Worm (Caenorhabditis elegans): ENCODE data around the gene bpl-1.

ce11 chrII:6320655-6321388, 46.8 kb downstream of the bpl-1 start, which contains the start of gene efr-3:
- TF ChIP-seq unc-86 (tag; optimal IDR thresholded peaks at IDR 0.05) (peak; percentile 28), skn-1 (tag; optimal IDR thresholded peaks at IDR 0.05) (peak; percentile 40), dpl-1 (GFP tag; optimal IDR thresholded peaks at IDR 0.05) (peak; percentile 89 to 95 (median 93)), ets-5 (GFP tag; IDR thresholded peaks at IDR 0.05) (no peak), jun-1 (tag; optimal IDR thresholded peaks at IDR 0.05) (no peak), elt-3 (tag; optimal IDR thresholded peaks at IDR 0.05) (peak in 1 of 6 experiments; percentile 27), mef-2 (tag; optimal IDR thresholded peaks at IDR 0.05) (no peak), ceh-82 (tag; optimal IDR thresholded peaks at IDR 0.05) (peak in 1 of 3 experiments; percentile 40), nhr-47 (tag; optimal IDR thresholded peaks at IDR 0.05) (peak; percentile 67), zag-1 (tag; optimal IDR thresholded peaks at IDR 0.05) (no peak), ama-1 (optimal IDR thresholded peaks at IDR 0.05) (no peak), F16B12.6 (tag; optimal IDR thresholded peaks at IDR 0.05) (peak; percentile 31), egl-27 (tag; optimal IDR thresholded peaks at IDR 0.05) (no peak), nhr-28 (tag; optimal IDR thresholded peaks at IDR 0.05) (no peak)

Data from whole organism, L1 larva.